Fruit fly (Drosophila melanogaster) whole organism, embryonic: ENCODE data around the gene Ctr1A.
A peak's percentile ranks its signal among the peaks of the same experiment; 100 is the strongest.

ENCODE experiments used
- Abd-B ChIP-seq: fragments of 200-800 bp; sonication (Bioruptor generic); optimal IDR thresholded peaks from 2 replicates; lab custom pipeline; 2018; ENCODE audit warnings: missing biosample characterization, mild to moderate bottlenecking, missing genetic modification characterization, moderate library complexity
- CG10209 ChIP-seq: fragments of 200-800 bp; sonication (Bioruptor generic); optimal IDR thresholded peaks from 3 replicates; lab custom pipeline; 2017; ENCODE audit warnings: missing biosample characterization, mild to moderate bottlenecking, missing genetic modification characterization, missing genetic modification reagents
- CG1233 ChIP-seq: fragments of 200-800 bp; sonication (Bioruptor generic); optimal IDR thresholded peaks from 4 replicates; lab custom pipeline; 2018; ENCODE audit warnings: missing biosample characterization, mild to moderate bottlenecking, missing genetic modification characterization
- CG13287 ChIP-seq: fragments of 200-800 bp; sonication (Bioruptor generic); IDR thresholded peaks from 2 replicates; pipeline ENCODE4 v1.3.6; 2022; ENCODE audit warnings: missing biosample characterization, missing genetic modification characterization; ENCODE audit not compliant: partially characterized antibody
- CG15073 ChIP-seq: fragments of 200-800 bp; sonication (Bioruptor generic); optimal IDR thresholded peaks from 2 replicates; lab custom pipeline; 2016; ENCODE audit warnings: missing biosample characterization, missing genetic modification characterization
- CG15514 ChIP-seq: fragments of 200-800 bp; sonication (Bioruptor generic); optimal IDR thresholded peaks from 3 replicates; lab custom pipeline; 2017; ENCODE audit warnings: missing biosample characterization, missing genetic modification characterization, mild to moderate bottlenecking, moderate library complexity, missing genetic modification reagents
- CG1603 ChIP-seq: fragments of 200-800 bp; sonication (Bioruptor generic); optimal IDR thresholded peaks from 2 replicates; lab custom pipeline; 2019; ENCODE audit warnings: missing biosample characterization, mild to moderate bottlenecking, missing genetic modification characterization, moderate library complexity
- CG1832 ChIP-seq: fragments of 200-800 bp; sonication (Bioruptor generic); optimal IDR thresholded peaks from 2 replicates; lab custom pipeline; 2017; ENCODE audit warnings: missing biosample characterization, mild to moderate bottlenecking, missing genetic modification characterization, inconsistent platforms
- CG18764 ChIP-seq: fragments of 200-800 bp; sonication (Bioruptor generic); optimal IDR thresholded peaks from 3 replicates; lab custom pipeline; 2016; ENCODE audit warnings: missing biosample characterization, missing genetic modification characterization
- CG3281 ChIP-seq: fragments of 200-800 bp; sonication (Bioruptor generic); optimal IDR thresholded peaks from 3 replicates; lab custom pipeline; 2017; ENCODE audit warnings: missing biosample characterization, mild to moderate bottlenecking, missing genetic modification characterization
- CG3995 ChIP-seq: fragments of 200-800 bp; sonication (Bioruptor generic); optimal IDR thresholded peaks from 3 replicates; lab custom pipeline; 2016; ENCODE audit warnings: missing biosample characterization, missing genetic modification characterization
- CG4328 ChIP-seq: fragments of 200-800 bp; sonication (Bioruptor generic); optimal IDR thresholded peaks from 3 replicates; lab custom pipeline; 2017; ENCODE audit warnings: missing biosample characterization, missing genetic modification reagents, missing genetic modification characterization
- CG6654 ChIP-seq: fragments of 200-800 bp; sonication (Bioruptor generic); optimal IDR thresholded peaks from 2 replicates; lab custom pipeline; 2017; ENCODE audit warnings: missing biosample characterization, mild to moderate bottlenecking, missing genetic modification characterization
- CG7745 ChIP-seq: fragments of 200-800 bp; sonication (Bioruptor generic); optimal IDR thresholded peaks from 2 replicates; lab custom pipeline; 2018; ENCODE audit warnings: missing biosample characterization, mild to moderate bottlenecking, missing genetic modification characterization, moderate library complexity
- CG9215 ChIP-seq: fragments of 200-800 bp; sonication (Bioruptor generic); IDR thresholded peaks from 2 replicates; pipeline ENCODE4 v1.3.6; 2022; ENCODE audit warnings: missing biosample characterization, missing genetic modification characterization
- D ChIP-seq, 2 experiments: fragments of 200-800 bp in 1 of 2; fragments of >200 bp in 1 of 2; sonication (Bioruptor generic) in 1 of 2; optimal IDR thresholded peaks; 2 replicates in 1 of 2; 3 replicates in 1 of 2; lab custom pipeline; 2017; ENCODE audit warnings: mild to moderate bottlenecking in 1 of 2, missing biosample characterization in 1 of 2, missing genetic modification characterization in 1 of 2, missing genetic modification reagents in 1 of 2
- Dad ChIP-seq: fragments of 200-800 bp; sonication (Bioruptor generic); optimal IDR thresholded peaks from 3 replicates; lab custom pipeline; 2016; ENCODE audit warnings: missing biosample characterization, missing genetic modification characterization
- Dbx ChIP-seq: fragments of 200-800 bp; sonication (Bioruptor generic); IDR thresholded peaks from 3 replicates; pipeline ENCODE4 v1.3.6; 2022; ENCODE audit warnings: missing biosample characterization, missing genetic modification characterization
- Dref ChIP-seq: fragments of 200-800 bp; sonication (Bioruptor generic); IDR thresholded peaks from 2 replicates; pipeline ENCODE4 v1.3.6; 2022; ENCODE audit warnings: missing biosample characterization, missing genetic modification characterization
- Fer3 ChIP-seq: fragments of 200-800 bp; sonication (Bioruptor generic); optimal IDR thresholded peaks from 2 replicates; lab custom pipeline; 2018; ENCODE audit warnings: missing biosample characterization, mild to moderate bottlenecking, missing genetic modification characterization, moderate library complexity
- HHEX ChIP-seq: fragments of 200-800 bp; sonication (Bioruptor generic); optimal IDR thresholded peaks from 3 replicates; lab custom pipeline; 2017; ENCODE audit warnings: missing biosample characterization, mild to moderate bottlenecking, missing genetic modification characterization, missing genetic modification reagents
- Lpt ChIP-seq: fragments of >200 bp; optimal IDR thresholded peaks from 2 replicates; lab custom pipeline; 2018; ENCODE audit warnings: missing biosample characterization, missing genetic modification characterization
- NC2α ChIP-seq: fragments of 200-800 bp; sonication (Bioruptor generic); optimal IDR thresholded peaks from 2 replicates; lab custom pipeline; 2016; ENCODE audit warnings: missing biosample characterization, missing genetic modification characterization
- NfI ChIP-seq: fragments of 200-800 bp; sonication (Bioruptor generic); optimal IDR thresholded peaks from 3 replicates; lab custom pipeline; 2018; ENCODE audit warnings: missing biosample characterization, mild to moderate bottlenecking, missing genetic modification characterization, moderate library complexity
- PHDP ChIP-seq: fragments of 200-800 bp; sonication (Bioruptor generic); optimal IDR thresholded peaks from 3 replicates; lab custom pipeline; 2018; ENCODE audit warnings: missing biosample characterization, mild to moderate bottlenecking, missing genetic modification characterization, moderate library complexity
- ac ChIP-seq: fragments of 200-800 bp; sonication (Bioruptor generic); optimal IDR thresholded peaks from 3 replicates; lab custom pipeline; 2017; ENCODE audit warnings: missing biosample characterization, mild to moderate bottlenecking, missing genetic modification characterization
- bigmax ChIP-seq: fragments of 200-800 bp; sonication (Bioruptor generic); optimal IDR thresholded peaks from 2 replicates; lab custom pipeline; 2018; ENCODE audit warnings: missing biosample characterization, mild to moderate bottlenecking, missing genetic modification characterization
- cg ChIP-seq: fragments of 200-800 bp; sonication (Bioruptor generic); optimal IDR thresholded peaks from 3 replicates; lab custom pipeline; 2019; ENCODE audit warnings: missing biosample characterization, mild to moderate bottlenecking, missing genetic modification characterization, moderate library complexity
- chm ChIP-seq: fragments of 200-800 bp; sonication (Bioruptor generic); IDR thresholded peaks from 2 replicates; pipeline ENCODE4 v1.3.6; 2022; ENCODE audit warnings: missing biosample characterization, missing genetic modification characterization
- crol ChIP-seq: fragments of 200-800 bp; sonication (Bioruptor generic); IDR thresholded peaks from 2 replicates; pipeline ENCODE4 v1.3.6; 2022; ENCODE audit warnings: missing biosample characterization, missing genetic modification characterization
- crp ChIP-seq, 2 experiments: fragments of 200-800 bp; sonication (Bioruptor generic); optimal IDR thresholded peaks; 2 replicates in 1 of 2; 3 replicates in 1 of 2; lab custom pipeline; 2017; ENCODE audit warnings: missing biosample characterization in 2 of 2, missing genetic modification characterization in 2 of 2, mild to moderate bottlenecking in 1 of 2, moderate library complexity in 1 of 2
- dati ChIP-seq: fragments of 200-800 bp; sonication (Bioruptor generic); IDR thresholded peaks from 2 replicates; pipeline ENCODE4 v1.3.6; 2022; ENCODE audit warnings: missing biosample characterization, missing genetic modification characterization
- exex ChIP-seq: fragments of 200-800 bp; sonication (Bioruptor generic); optimal IDR thresholded peaks from 4 replicates; lab custom pipeline; 2018; ENCODE audit warnings: missing biosample characterization, mild to moderate bottlenecking, missing genetic modification characterization, moderate library complexity
- fd64A ChIP-seq: fragments of 200-800 bp; sonication (Bioruptor generic); optimal IDR thresholded peaks from 3 replicates; lab custom pipeline; 2018; ENCODE audit warnings: missing biosample characterization, mild to moderate bottlenecking, missing genetic modification characterization
- hth ChIP-seq: fragments of >200 bp; optimal IDR thresholded peaks from 2 replicates; lab custom pipeline; 2017; ENCODE audit warnings: inconsistent platforms
- insv ChIP-seq, 2 experiments: fragments of 200-800 bp; sonication (Bioruptor generic); optimal IDR thresholded peaks; 3 replicates each; lab custom pipeline; 2016 to 2018; ENCODE audit warnings: missing biosample characterization in 2 of 2, missing genetic modification characterization in 2 of 2
- lilli ChIP-seq: fragments of 200-800 bp; sonication (Bioruptor generic); optimal IDR thresholded peaks from 3 replicates; lab custom pipeline; 2016; ENCODE audit warnings: missing biosample characterization, missing genetic modification characterization
- mld ChIP-seq: fragments of 200-800 bp; sonication (Bioruptor generic); IDR thresholded peaks from 3 replicates; pipeline ENCODE4 v1.3.6; 2022; ENCODE audit warnings: missing biosample characterization, missing genetic modification characterization; ENCODE audit not compliant: partially characterized antibody
- oc ChIP-seq: fragments of 200-800 bp; sonication (Bioruptor generic); optimal IDR thresholded peaks from 2 replicates; lab custom pipeline; 2018; ENCODE audit warnings: missing biosample characterization, mild to moderate bottlenecking, missing genetic modification characterization, moderate library complexity
- repo ChIP-seq: fragments of 200-800 bp; sonication (Bioruptor generic); optimal IDR thresholded peaks from 2 replicates; lab custom pipeline; 2016; ENCODE audit warnings: missing biosample characterization, missing genetic modification characterization
- sr ChIP-seq: fragments of 200-800 bp; sonication (Bioruptor generic); IDR thresholded peaks from 3 replicates; pipeline ENCODE4 v1.3.6; 2022; ENCODE audit warnings: missing biosample characterization, missing genetic modification characterization
- tin ChIP-seq: fragments of 200-800 bp; sonication (Bioruptor generic); optimal IDR thresholded peaks from 3 replicates; lab custom pipeline; 2016; ENCODE audit warnings: missing biosample characterization, missing genetic modification characterization
- tna ChIP-seq: fragments of 200-800 bp; sonication (Bioruptor generic); IDR thresholded peaks from 2 replicates; pipeline ENCODE4 v1.3.6; 2022; ENCODE audit warnings: missing biosample characterization, missing genetic modification characterization; ENCODE audit not compliant: partially characterized antibody
- trem ChIP-seq: fragments of 200-800 bp; optimal IDR thresholded peaks from 3 replicates; lab custom pipeline; 2019; ENCODE audit warnings: missing biosample characterization, mild to moderate bottlenecking, missing genetic modification characterization, moderate library complexity
- ttk ChIP-seq: fragments of 200-800 bp; sonication (Bioruptor generic); IDR thresholded peaks from 2 replicates; pipeline ENCODE4 v2.1.2; 2022; ENCODE audit warnings: missing biosample characterization, missing genetic modification characterization
- unpg ChIP-seq: fragments of 200-800 bp; sonication (Bioruptor generic); optimal IDR thresholded peaks from 3 replicates; lab custom pipeline; 2018; ENCODE audit warnings: missing biosample characterization, mild to moderate bottlenecking, missing genetic modification characterization, moderate library complexity
- usp ChIP-seq: fragments of >200 bp; optimal IDR thresholded peaks from 2 replicates; lab custom pipeline; 2017; ENCODE audit warnings: missing biosample characterization, missing genetic modification characterization
- zen ChIP-seq: fragments of 200-800 bp; sonication (Bioruptor generic); optimal IDR thresholded peaks from 3 replicates; lab custom pipeline; 2018; ENCODE audit warnings: missing biosample characterization, mild to moderate bottlenecking, missing genetic modification characterization, moderate library complexity
- zfh2 ChIP-seq: fragments of 200-800 bp; sonication (Bioruptor generic); optimal IDR thresholded peaks from 2 replicates; lab custom pipeline; 2016; ENCODE audit warnings: missing biosample characterization, missing genetic modification characterization

The Ctr1A gene

dm6 chrX:6688620-6689400 is 27.4 kb downstream of the Ctr1A start, which contains the start of gene CG3184 (continued):
- TF ChIP-seq CG1832 (GFP tag; lab: Kevin White, UChicago): no peak
- no peak for TF ChIP-seq chm (GFP tag; lab: Robert Waterston, UW)
- no peak for TF ChIP-seq CG3995 (GFP tag; lab: Kevin White, UChicago)
- TF ChIP-seq crol (GFP tag; lab: Robert Waterston, UW): no peak
- TF ChIP-seq Lpt (GFP tag; lab: Kevin White, UChicago): no peak
- TF ChIP-seq CG9215 (GFP tag; lab: Robert Waterston, UW): no peak
- TF ChIP-seq ac (GFP tag; lab: Kevin White, UChicago): no peak
- no peak for TF ChIP-seq zfh2 (GFP tag; lab: Kevin White, UChicago)
- no peak for TF ChIP-seq NC2α (GFP tag; lab: Kevin White, UChicago)
- no peak for TF ChIP-seq CG18764 (GFP tag; lab: Kevin White, UChicago)
- TF ChIP-seq hth (lab: Kevin White, UChicago): no peak
- no peak for TF ChIP-seq D (optimal IDR thresholded peaks at IDR 0.05; lab: Kevin White, UChicago)
- TF ChIP-seq D (GFP tag; optimal IDR thresholded peaks at IDR 0.05; lab: Kevin White, UChicago): no peak
- TF ChIP-seq CG15073: no peak
- peak; percentile 49 for TF ChIP-seq tna (GFP tag; lab: Robert Waterston, UW)
- TF ChIP-seq Dref (GFP tag; lab: Robert Waterston, UW): peak; percentile 59
- TF ChIP-seq NfI: no peak
- TF ChIP-seq repo: no peak
- TF ChIP-seq zen (tag; lab: Kevin White, UChicago): no peak
- no peak for TF ChIP-seq lilli (GFP tag; lab: Kevin White, UChicago)
- 0 out of 3 replicates have a peak, but pooled peaks have one; percentile 25 for TF ChIP-seq sr (GFP tag; lab: Robert Waterston, UW)
- no peak for TF ChIP-seq Abd-B
- TF ChIP-seq Fer3: no peak
- TF ChIP-seq insv (GFP tag; optimal IDR thresholded peaks at IDR 0.05; lab: Kevin White, UChicago): peak in 1 of 2 experiments; percentile 76
- TF ChIP-seq CG7745 (tag; lab: Kevin White, UChicago): no peak
- no peak for TF ChIP-seq tin (GFP tag; lab: Kevin White, UChicago)
- no peak for TF ChIP-seq usp (GFP tag; lab: Kevin White, UChicago)
- no peak for TF ChIP-seq cg (GFP tag; lab: Kevin White, UChicago)
- TF ChIP-seq CG6654 (GFP tag; lab: Kevin White, UChicago): no peak
- no peak for TF ChIP-seq oc (tag; lab: Kevin White, UChicago)
- no peak for TF ChIP-seq Dad (GFP tag; lab: Kevin White, UChicago)
- TF ChIP-seq PHDP (tag; lab: Kevin White, UChicago): no peak
- TF ChIP-seq ttk (GFP tag; lab: Robert Waterston, UW): no peak
- TF ChIP-seq CG3281 (GFP tag; lab: Kevin White, UChicago): no peak
- no peak for TF ChIP-seq fd64A (GFP tag; lab: Kevin White, UChicago)
- TF ChIP-seq CG13287: peak; percentile 25
- TF ChIP-seq unpg (GFP tag; lab: Kevin White, UChicago): no peak
- TF ChIP-seq crp (GFP tag; optimal IDR thresholded peaks at IDR 0.05; lab: Kevin White, UChicago): no peak
- no peak for TF ChIP-seq HHEX (GFP tag; lab: Kevin White, UChicago)
- no peak for TF ChIP-seq CG1603 (tag; lab: Kevin White, UChicago)
- TF ChIP-seq CG4328: no peak
- TF ChIP-seq dati (GFP tag; lab: Robert Waterston, UW): no peak
- no peak for TF ChIP-seq CG15514 (GFP tag; lab: Kevin White, UChicago)
- no peak for TF ChIP-seq exex (tag; lab: Kevin White, UChicago)
- no peak for TF ChIP-seq Dbx (GFP tag; lab: Robert Waterston, UW)
- no peak for TF ChIP-seq trem (tag; lab: Kevin White, UChicago)
- TF ChIP-seq CG1233 (GFP tag; lab: Kevin White, UChicago): no peak
- no peak; the same call in 2 of the 3 replicates for TF ChIP-seq mld (GFP tag; lab: Robert Waterston, UW)
- no peak for TF ChIP-seq bigmax (GFP tag; lab: Kevin White, UChicago)
- no peak for TF ChIP-seq CG10209
